Worm (Caenorhabditis elegans) whole organism, L2 larva: ENCODE measurements around the gene pri-1.

ENCODE experiments used
- C34F6.9 ChIP-seq: fragments of 150-350 bp; optimal IDR thresholded peaks from 2 replicates; lab custom pipeline; 2014; ENCODE audit warnings: missing biosample characterization, missing genetic modification characterization
- F13H6.1 ChIP-seq: sonication (generic microtip); optimal IDR thresholded peaks from 2 replicates; lab custom pipeline; 2016; ENCODE audit warnings: missing genetic modification characterization, missing compliant biosample characterization
- R02D3.7 ChIP-seq: fragments of 150-350 bp; optimal IDR thresholded peaks from 2 replicates; lab custom pipeline; 2014; ENCODE audit warnings: missing biosample characterization, missing genetic modification characterization
- Y55F3AM.14 ChIP-seq: fragments of 200-800 bp; sonication (Bioruptor generic); optimal IDR thresholded peaks from 2 replicates; lab custom pipeline; 2018; ENCODE audit warnings: mild to moderate bottlenecking, missing genetic modification characterization, missing compliant biosample characterization
- ZK546.5 ChIP-seq: sonication (generic microtip); optimal IDR thresholded peaks from 2 replicates; lab custom pipeline; 2017; ENCODE audit warnings: missing biosample characterization, missing genetic modification characterization
- alr-1 ChIP-seq: fragments of 150-350 bp; optimal IDR thresholded peaks from 2 replicates; lab custom pipeline; 2014; ENCODE audit warnings: missing biosample characterization, missing genetic modification characterization
- aly-2 ChIP-seq: fragments of 150-350 bp; optimal IDR thresholded peaks from 2 replicates; lab custom pipeline; 2014; ENCODE audit warnings: missing biosample characterization, missing genetic modification characterization
- ama-1 ChIP-seq: fragments of 150-350 bp; optimal IDR thresholded peaks from 2 replicates; lab custom pipeline; 2018; ENCODE audit warnings: inconsistent platforms
- blmp-1 ChIP-seq: sonication (generic microtip); optimal IDR thresholded peaks from 2 replicates; lab custom pipeline; 2017; ENCODE audit warnings: missing genetic modification characterization, mild to moderate bottlenecking, missing compliant biosample characterization, antibody characterized with exemption, moderate library complexity; ENCODE audit not compliant: insufficient read depth
- ceh-16 ChIP-seq: fragments of 150-350 bp; optimal IDR thresholded peaks from 2 replicates; lab custom pipeline; 2014; ENCODE audit warnings: missing biosample characterization, missing genetic modification characterization
- ceh-82 ChIP-seq: fragments of 150-350 bp; optimal IDR thresholded peaks from 2 replicates; lab custom pipeline; 2014; ENCODE audit warnings: missing biosample characterization, missing genetic modification characterization
- crh-2 ChIP-seq: sonication (generic microtip); optimal IDR thresholded peaks from 2 replicates; lab custom pipeline; 2017; ENCODE audit warnings: missing biosample characterization, missing genetic modification characterization
- dmd-4 ChIP-seq: sonication (generic microtip); optimal IDR thresholded peaks from 2 replicates; lab custom pipeline; 2017; ENCODE audit warnings: missing biosample characterization, missing genetic modification characterization
- egl-27 ChIP-seq: sonication (generic microtip); optimal IDR thresholded peaks from 3 replicates; lab custom pipeline; 2017; ENCODE audit warnings: missing biosample characterization, missing genetic modification reagents, missing genetic modification characterization
- elt-1 ChIP-seq: fragments of 150-350 bp; optimal IDR thresholded peaks from 2 replicates; lab custom pipeline; 2014; ENCODE audit warnings: missing biosample characterization, missing genetic modification characterization
- elt-3 ChIP-seq: sonication (generic microtip); optimal IDR thresholded peaks from 2 replicates; lab custom pipeline; 2017; ENCODE audit warnings: missing biosample characterization, missing genetic modification characterization
- fos-1 ChIP-seq: fragments of 150-350 bp; optimal IDR thresholded peaks from 2 replicates; lab custom pipeline; 2014; ENCODE audit warnings: missing biosample characterization, missing genetic modification characterization
- gmeb-1 ChIP-seq: fragments of 150-350 bp; optimal IDR thresholded peaks from 2 replicates; lab custom pipeline; 2014; ENCODE audit warnings: missing biosample characterization, missing genetic modification characterization
- lin-11 ChIP-seq: fragments of 150-350 bp; sonication (generic microtip); optimal IDR thresholded peaks from 2 replicates; lab custom pipeline; 2014; ENCODE audit warnings: missing biosample characterization, missing genetic modification characterization, inconsistent platforms, mixed read lengths
- lin-13 ChIP-seq: fragments of 150-350 bp; optimal IDR thresholded peaks from 2 replicates; lab custom pipeline; 2014; ENCODE audit warnings: missing biosample characterization, missing genetic modification reagents, missing genetic modification characterization
- lin-39 ChIP-seq: fragments of 150-350 bp; optimal IDR thresholded peaks from 2 replicates; lab custom pipeline; 2014; ENCODE audit warnings: missing biosample characterization, missing genetic modification reagents, missing genetic modification characterization
- lsy-2 ChIP-seq, 2 experiments: fragments of 150-350 bp in 1 of 2; sonication (generic microtip) in 1 of 2; optimal IDR thresholded peaks; 2 replicates each; lab custom pipeline; 2014 to 2017; ENCODE audit warnings: missing biosample characterization in 2 of 2, missing genetic modification characterization in 2 of 2
- mab-5 ChIP-seq: fragments of 150-350 bp; optimal IDR thresholded peaks from 2 replicates; lab custom pipeline; 2014; ENCODE audit warnings: missing biosample characterization, missing genetic modification characterization
- mbf-1 ChIP-seq: sonication (generic microtip); optimal IDR thresholded peaks from 2 replicates; lab custom pipeline; 2017; ENCODE audit warnings: missing biosample characterization, missing genetic modification characterization
- mdl-1 ChIP-seq, 2 experiments: fragments of 150-350 bp in 1 of 2; sonication (generic microtip) in 1 of 2; optimal IDR thresholded peaks; 2 replicates each; lab custom pipeline; 2017; ENCODE audit warnings: missing biosample characterization in 2 of 2, missing genetic modification characterization in 2 of 2
- nhr-10 ChIP-seq: sonication (generic microtip); optimal IDR thresholded peaks from 2 replicates; lab custom pipeline; 2017; ENCODE audit warnings: missing biosample characterization, missing genetic modification characterization
- nhr-11 ChIP-seq: fragments of 150-350 bp; optimal IDR thresholded peaks from 2 replicates; lab custom pipeline; 2014; ENCODE audit warnings: missing biosample characterization, missing genetic modification characterization
- nhr-12 ChIP-seq: fragments of 150-350 bp; optimal IDR thresholded peaks from 2 replicates; lab custom pipeline; 2014; ENCODE audit warnings: missing biosample characterization, missing genetic modification characterization
- nhr-129 ChIP-seq: fragments of 150-350 bp; optimal IDR thresholded peaks from 2 replicates; lab custom pipeline; 2014; ENCODE audit warnings: missing biosample characterization, missing genetic modification characterization
- nhr-21 ChIP-seq: fragments of 150-350 bp; optimal IDR thresholded peaks from 2 replicates; lab custom pipeline; 2014; ENCODE audit warnings: missing biosample characterization, missing genetic modification characterization
- nhr-23 ChIP-seq: fragments of 150-350 bp; optimal IDR thresholded peaks from 2 replicates; lab custom pipeline; 2014; ENCODE audit warnings: missing biosample characterization, missing genetic modification reagents, missing genetic modification characterization
- nhr-237 ChIP-seq: fragments of 150-350 bp; optimal IDR thresholded peaks from 2 replicates; lab custom pipeline; 2014; ENCODE audit warnings: missing biosample characterization, missing genetic modification characterization
- nhr-25 ChIP-seq: fragments of 150-350 bp; sonication (generic microtip); optimal IDR thresholded peaks from 3 replicates; lab custom pipeline; 2014; ENCODE audit warnings: missing biosample characterization, missing genetic modification characterization
- nhr-6 ChIP-seq: fragments of 150-350 bp; optimal IDR thresholded peaks from 2 replicates; lab custom pipeline; 2014; ENCODE audit warnings: missing biosample characterization, missing genetic modification characterization
- nhr-77 ChIP-seq: fragments of 150-350 bp; optimal IDR thresholded peaks from 2 replicates; lab custom pipeline; 2014; ENCODE audit warnings: missing biosample characterization, missing genetic modification characterization
- peb-1 ChIP-seq: fragments of 150-350 bp; optimal IDR thresholded peaks from 2 replicates; lab custom pipeline; 2014; ENCODE audit warnings: missing biosample characterization, missing genetic modification characterization
- sem-4 ChIP-seq: fragments of 150-350 bp; optimal IDR thresholded peaks from 2 replicates; lab custom pipeline; 2014; ENCODE audit warnings: missing biosample characterization, missing genetic modification reagents, missing genetic modification characterization
- skn-1 ChIP-seq: sonication (generic microtip); optimal IDR thresholded peaks from 2 replicates; lab custom pipeline; 2017; ENCODE audit warnings: missing biosample characterization, missing genetic modification characterization
- sma-3 ChIP-seq: sonication (generic microtip); optimal IDR thresholded peaks from 2 replicates; lab custom pipeline; 2016; ENCODE audit warnings: missing genetic modification reagents, missing genetic modification characterization, missing compliant biosample characterization
- sma-9 ChIP-seq, 2 experiments: fragments of 150-350 bp in 1 of 2; sonication (generic microtip) in 1 of 2; optimal IDR thresholded peaks; 2 replicates each; lab custom pipeline; 2014 to 2016; ENCODE audit warnings: missing genetic modification characterization in 2 of 2, mild to moderate bottlenecking in 1 of 2, missing biosample characterization in 1 of 2, missing compliant biosample characterization in 1 of 2, missing genetic modification reagents in 1 of 2, moderate library complexity in 1 of 2
- snpc-4 ChIP-seq: fragments of 150-350 bp; optimal IDR thresholded peaks from 2 replicates; lab custom pipeline; 2014; ENCODE audit warnings: missing biosample characterization, missing genetic modification characterization
- unc-39 ChIP-seq: fragments of 150-350 bp; optimal IDR thresholded peaks from 2 replicates; lab custom pipeline; 2014; ENCODE audit warnings: missing biosample characterization, missing genetic modification characterization
- unc-55 ChIP-seq: fragments of 150-350 bp; sonication (generic microtip); optimal IDR thresholded peaks from 3 replicates; lab custom pipeline; 2014; ENCODE audit warnings: missing biosample characterization, missing genetic modification reagents, missing genetic modification characterization
- unc-62 ChIP-seq: fragments of 150-350 bp; optimal IDR thresholded peaks from 2 replicates; lab custom pipeline; 2014; ENCODE audit warnings: missing biosample characterization, missing genetic modification reagents, missing genetic modification characterization
- zag-1 ChIP-seq: fragments of 150-350 bp; optimal IDR thresholded peaks from 2 replicates; lab custom pipeline; 2014; ENCODE audit warnings: missing biosample characterization, missing genetic modification characterization
- ztf-1 ChIP-seq: fragments of 200-800 bp; sonication (Bioruptor generic); conservative IDR thresholded peaks from 2 replicates; pipeline ENCODE4 v1.3.6; 2022; ENCODE audit warnings: missing genetic modification characterization, missing compliant biosample characterization
- ztf-11 ChIP-seq: sonication (generic microtip); optimal IDR thresholded peaks from 2 replicates; lab custom pipeline; 2017; ENCODE audit warnings: missing biosample characterization, missing genetic modification characterization
- ztf-4 ChIP-seq: fragments of 150-350 bp; optimal IDR thresholded peaks from 2 replicates; lab custom pipeline; 2014; ENCODE audit warnings: missing biosample characterization, missing genetic modification characterization

The pri-1 gene

ce11 chrIII:9619079-9619761, 5.1 kb upstream of the pri-1 start, which contains the start of gene hlh-11:
Gene hlh-11 (plus strand): TSS chrIII:9619711.
- TF ChIP-seq F13H6.1 (tag; lab: Kevin White, UChicago) (peak; percentile 99), alr-1 (tag; lab: Kevin White, UChicago) (no peak), nhr-10 (no peak), nhr-6 (tag; lab: Kevin White, UChicago) (peak; percentile 86), nhr-23 (no peak), ZK546.5 (no peak), Y55F3AM.14 (GFP tag; lab: Kevin White, UChicago) (peak; percentile 85), skn-1 (peak; percentile 50), ztf-11 (peak; percentile 53), sma-3 (GFP tag; lab: Kevin White, UChicago) (peak; percentile 89), nhr-237 (tag; lab: Kevin White, UChicago) (no peak), elt-1 (no peak), aly-2 (tag; lab: Kevin White, UChicago) (no peak), zag-1 (peak; percentile 80), unc-55 (GFP tag; lab: Kevin White, UChicago) (peak; percentile 94), lin-11 (tag; lab: Kevin White, UChicago) (peak; percentile 67), unc-62 (GFP tag; lab: Kevin White, UChicago) (peak; percentile 75), blmp-1 (tag; lab: Kevin White, UChicago) (peak; percentile 51), lsy-2 (tag; optimal IDR thresholded peaks at IDR 0.05; lab: Kevin White, UChicago) (peak; percentile 68 to 88), elt-3 (tag; lab: Kevin White, UChicago) (no peak), nhr-77 (peak; percentile 12), R02D3.7 (no peak), nhr-12 (tag; lab: Kevin White, UChicago) (peak; percentile 26), egl-27 (tag; lab: Kevin White, UChicago) (peak; percentile 78), lin-39 (tag; lab: Kevin White, UChicago) (peak; percentile 47), fos-1 (tag; lab: Kevin White, UChicago) (peak; percentile 92), ztf-4 (tag; lab: Kevin White, UChicago) (peak; percentile 65), ceh-82 (tag; lab: Kevin White, UChicago) (no peak), nhr-129 (tag; lab: Kevin White, UChicago) (peak; percentile 92), peb-1 (tag; lab: Kevin White, UChicago) (peak; percentile 15), sem-4 (tag; lab: Kevin White, UChicago) (peak; percentile 94), mab-5 (peak; percentile 73), snpc-4 (tag; lab: Kevin White, UChicago) (peak; percentile 70), ceh-16 (tag; lab: Kevin White, UChicago) (peak; percentile 79), crh-2 (peak; percentile 91), lin-13 (GFP tag; lab: Kevin White, UChicago) (peak; percentile 80), nhr-21 (tag; lab: Kevin White, UChicago) (peak; percentile 91), unc-39 (tag; lab: Kevin White, UChicago) (no peak), ztf-1 (GFP tag; lab: Robert Waterston, UW) (no peak), mdl-1 (tag; optimal IDR thresholded peaks at IDR 0.05; lab: Kevin White, UChicago) (peak; percentile 92 to 98), sma-9 (GFP tag; optimal IDR thresholded peaks at IDR 0.05; lab: Kevin White, UChicago) (peak; percentile 98), sma-9 (tag; optimal IDR thresholded peaks at IDR 0.05; lab: Kevin White, UChicago) (no peak), nhr-11 (no peak), gmeb-1 (tag; lab: Kevin White, UChicago) (peak; percentile 36), nhr-25 (tag; lab: Kevin White, UChicago) (peak; percentile 93), C34F6.9 (tag; lab: Kevin White, UChicago) (peak; percentile 97), mbf-1 (tag; lab: Kevin White, UChicago) (no peak), dmd-4 (no peak), ama-1 (lab: Kevin White, UChicago) (no peak)
